Worm (Caenorhabditis elegans): ENCODE data around the gene sqv-3.

DNA sequence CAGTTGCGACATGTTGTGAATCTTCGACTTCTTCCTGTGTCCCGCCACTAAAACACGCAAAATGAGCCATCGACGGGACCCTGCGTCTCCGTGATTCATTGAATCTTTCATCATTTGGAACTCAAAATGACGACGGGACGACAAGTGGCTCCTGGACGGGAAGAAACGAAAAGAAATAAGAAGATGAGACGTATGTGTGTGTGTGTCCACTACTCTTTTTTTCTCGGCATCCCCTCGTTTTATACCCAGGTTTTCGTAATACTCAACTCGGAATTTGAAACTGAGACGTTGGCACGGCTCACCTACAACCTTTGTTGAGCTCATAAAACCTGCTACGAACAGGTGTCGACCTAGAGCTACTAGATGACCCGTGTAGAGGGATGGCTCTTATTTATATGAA is 35.6 kb downstream of the sqv-3 start:
- TF ChIP-seq lsy-2 (tag; optimal IDR thresholded peaks at IDR 0.05) (no peak), blmp-1 (tag; optimal IDR thresholded peaks at IDR 0.05) (no peak), bed-3 (GFP tag; optimal IDR thresholded peaks at IDR 0.05) (no peak), cnd-1 (tag; optimal IDR thresholded peaks at IDR 0.05) (no peak), ces-1 (GFP tag; optimal IDR thresholded peaks at IDR 0.05) (no peak), sptf-1 (tag; optimal IDR thresholded peaks at IDR 0.05) (no peak), pha-4 (tag; optimal IDR thresholded peaks at IDR 0.05) (no peak), M03D4.4 (tag; optimal IDR thresholded peaks at IDR 0.05) (no peak), elt-3 (tag; optimal IDR thresholded peaks at IDR 0.05) (no peak), nhr-28 (tag; optimal IDR thresholded peaks at IDR 0.05) (no peak)

Data from whole organism, mixed stage, embryonic.